Fruit fly (Drosophila melanogaster): Measurements from ENCODE around the gene CG18787.

The CG18787 gene

dm6 chr2L:12028102-12028501 is 29.0 kb upstream of the CG18787 start:
- TF ChIP-seq pad (GFP tag; optimal IDR thresholded peaks at IDR 0.05) (no peak), Mnt (GFP tag; optimal IDR thresholded peaks at IDR 0.05) (no peak), CG33017 (tag; optimal IDR thresholded peaks at IDR 0.05) (no peak), tj (GFP tag; optimal IDR thresholded peaks at IDR 0.05) (no peak), ovo (GFP tag; optimal IDR thresholded peaks at IDR 0.05) (no peak), toe (GFP tag; optimal IDR thresholded peaks at IDR 0.05) (no peak), kay (GFP tag; ENCODE audit: borderline replicate concordance) (no peak), CG11617 (GFP tag; optimal IDR thresholded peaks at IDR 0.05) (no peak), CG1620 (GFP tag; optimal IDR thresholded peaks at IDR 0.05) (no peak), CG12768 (GFP tag; optimal IDR thresholded peaks at IDR 0.05) (no peak)

dm6 chr2L:12027435-12027834 is 28.3 kb upstream of the CG18787 start, which contains the start of gene dmGlut:
Gene dmGlut, plus strand, starts transcription at chr2L:12027438.
- TF ChIP-seq pad (GFP tag; optimal IDR thresholded peaks at IDR 0.05) (peak; percentile 93), CG33017 (tag; optimal IDR thresholded peaks at IDR 0.05) (no peak), ovo (GFP tag; optimal IDR thresholded peaks at IDR 0.05) (no peak)

- TF ChIP-seq CG11617 (GFP tag; optimal IDR thresholded peaks at IDR 0.05) = peak; percentile 46
- no peak for TF ChIP-seq CG12768 (GFP tag; optimal IDR thresholded peaks at IDR 0.05)
- TF ChIP-seq Clk (GFP tag; optimal IDR thresholded peaks at IDR 0.05) = no peak
- no peak for TF ChIP-seq cnc (optimal IDR thresholded peaks at IDR 0.05)
- TF ChIP-seq cic (GFP tag; optimal IDR thresholded peaks at IDR 0.05) = peak; percentile 3
- no peak for TF ChIP-seq CG14711 (tag; optimal IDR thresholded peaks at IDR 0.05)
- peak; percentile 39 for TF ChIP-seq CG5204 (GFP tag; optimal IDR thresholded peaks at IDR 0.05)
- TF ChIP-seq CG33017 (tag; optimal IDR thresholded peaks at IDR 0.05) = no peak
Measured at dm6 chr2L:12026458-12027431, 27.6 kb upstream of the CG18787 start.

dm6 chr2L:12025505-12025904 is 26.4 kb upstream of the CG18787 start:
- TF ChIP-seq Crg-1 (GFP tag; optimal IDR thresholded peaks at IDR 0.05) = no peak
- peak; percentile 6 for TF ChIP-seq CG12768 (GFP tag; optimal IDR thresholded peaks at IDR 0.05)
- peak; percentile 49 for TF ChIP-seq kay (GFP tag; ENCODE audit: borderline replicate concordance)
- peak; percentile 12 for TF ChIP-seq ovo (GFP tag; optimal IDR thresholded peaks at IDR 0.05)

- TF ChIP-seq CG7101 (tag; optimal IDR thresholded peaks at IDR 0.05) = no peak
- TF ChIP-seq Mnt (GFP tag; optimal IDR thresholded peaks at IDR 0.05) = no peak
- no peak for TF ChIP-seq ovo (GFP tag; optimal IDR thresholded peaks at IDR 0.05)
- no peak for TF ChIP-seq Clk (GFP tag; optimal IDR thresholded peaks at IDR 0.05)
- no peak for TF ChIP-seq CG33017 (tag; optimal IDR thresholded peaks at IDR 0.05)
- TF ChIP-seq tj (GFP tag; optimal IDR thresholded peaks at IDR 0.05) = no peak
- no peak for TF ChIP-seq pad (GFP tag; optimal IDR thresholded peaks at IDR 0.05)
- TF ChIP-seq CG7045 (GFP tag; optimal IDR thresholded peaks at IDR 0.05) = no peak
- TF ChIP-seq kay (GFP tag; ENCODE audit: borderline replicate concordance) = no peak
Measured at dm6 chr2L:12024104-12024503, 25.0 kb upstream of the CG18787 start.

dm6 chr2L:12021193-12021592 is 22.1 kb upstream of the CG18787 start:
- TF ChIP-seq kay (GFP tag; ENCODE audit: borderline replicate concordance) = peak; percentile 63
- TF ChIP-seq tj (GFP tag; optimal IDR thresholded peaks at IDR 0.05) = no peak
- TF ChIP-seq CG12768 (GFP tag; optimal IDR thresholded peaks at IDR 0.05) = no peak
- TF ChIP-seq Hr96 (GFP tag; optimal IDR thresholded peaks at IDR 0.05) = no peak
- no peak for TF ChIP-seq cnc (optimal IDR thresholded peaks at IDR 0.05)
- no peak for TF ChIP-seq CG14711 (tag; optimal IDR thresholded peaks at IDR 0.05)
- TF ChIP-seq CG11617 (GFP tag; optimal IDR thresholded peaks at IDR 0.05) = peak; percentile 58
- no peak for TF ChIP-seq Clk (GFP tag; optimal IDR thresholded peaks at IDR 0.05)
- TF ChIP-seq pad (GFP tag; optimal IDR thresholded peaks at IDR 0.05) = no peak
- peak; percentile 38 for TF ChIP-seq CG1620 (GFP tag; optimal IDR thresholded peaks at IDR 0.05)
- no peak for TF ChIP-seq bab1 (GFP tag; optimal IDR thresholded peaks at IDR 0.05)
- peak; percentile 1 for TF ChIP-seq cic (GFP tag; optimal IDR thresholded peaks at IDR 0.05)
- no peak for TF ChIP-seq CG5204 (GFP tag; optimal IDR thresholded peaks at IDR 0.05)
- TF ChIP-seq CG33017 (tag; optimal IDR thresholded peaks at IDR 0.05) = peak; percentile 8
- TF ChIP-seq Mnt (GFP tag; optimal IDR thresholded peaks at IDR 0.05) = peak; percentile 63
- TF ChIP-seq CG7101 (tag; optimal IDR thresholded peaks at IDR 0.05) = peak; percentile 79
- peak; percentile 66 for TF ChIP-seq ovo (GFP tag; optimal IDR thresholded peaks at IDR 0.05)
- peak; percentile 22 for TF ChIP-seq CG7045 (GFP tag; optimal IDR thresholded peaks at IDR 0.05)
- no peak for TF ChIP-seq toe (GFP tag; optimal IDR thresholded peaks at IDR 0.05)
- TF ChIP-seq Crg-1 (GFP tag; optimal IDR thresholded peaks at IDR 0.05) = peak; percentile 77

dm6 chr2L:12020735-12021134 is 21.6 kb upstream of the CG18787 start, which contains the start of gene Wdr81:
Gene Wdr81, minus strand, starts transcription at chr2L:12020960.
- TF ChIP-seq toe (GFP tag; optimal IDR thresholded peaks at IDR 0.05) = no peak
- TF ChIP-seq pad (GFP tag; optimal IDR thresholded peaks at IDR 0.05) = no peak
- TF ChIP-seq bab1 (GFP tag; optimal IDR thresholded peaks at IDR 0.05) = peak; percentile 56
- no peak for TF ChIP-seq CG1620 (GFP tag; optimal IDR thresholded peaks at IDR 0.05)
